Worm (Caenorhabditis elegans) whole organism, L4/young adult: Measurements from ENCODE around the gene best-6.
"Not testable (repeated sequence)": the region's sequence is repeated elsewhere in the genome, so short reads cannot be mapped to it uniquely, and the experiment has no call there.

ENCODE experiments used
- dao-5 ChIP-seq: sonication (generic microtip); optimal IDR thresholded peaks from 2 replicates; lab custom pipeline; 2016; ENCODE audit warnings: missing genotype, missing genetic modification characterization, moderate library complexity, missing compliant biosample characterization
- him-1 ChIP-seq: sonication (generic microtip); optimal IDR thresholded peaks from 2 replicates; lab custom pipeline; 2016; ENCODE audit warnings: missing genotype, missing genetic modification reagents, missing genetic modification characterization, missing compliant biosample characterization

DNA sequence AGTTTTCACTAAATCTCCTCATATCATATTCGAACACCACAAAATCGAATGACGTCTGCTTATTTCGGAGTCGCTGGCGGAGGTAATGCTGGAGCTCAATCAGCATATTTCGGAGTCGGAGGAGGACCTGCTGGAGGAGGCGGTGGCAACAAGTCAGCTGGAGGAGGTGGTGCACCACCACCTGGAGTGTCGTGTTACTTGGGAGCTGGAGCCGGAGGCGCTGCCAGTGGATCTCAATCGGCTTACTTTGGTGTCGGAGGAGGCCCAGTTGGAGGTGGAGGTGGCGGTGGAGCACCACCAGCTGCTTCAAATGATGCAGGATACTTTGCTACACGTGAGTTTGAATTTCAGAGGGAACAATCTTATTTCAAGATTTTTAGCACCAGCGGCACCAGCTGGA, 12.4 kb downstream of the best-6 start, which contains the start of gene ssq-4:
- TF ChIP-seq him-1 (tag; lab: Kevin White, UChicago); dao-5: not testable (repeated sequence)
